Worm (Caenorhabditis elegans) whole organism, mixed stage, embryonic: ENCODE measurements around the gene ZC239.21.
"Not testable (repeated sequence)": the region's sequence is repeated elsewhere in the genome, so short reads cannot be mapped to it uniquely, and the experiment has no call there.

Experiments used
- bed-3 ChIP-seq: fragments of 200-800 bp; sonication (Bioruptor generic); optimal IDR thresholded peaks from 3 replicates; lab custom pipeline; 2018; ENCODE audit warnings: mild to moderate bottlenecking, missing genetic modification characterization, moderate library complexity, missing compliant biosample characterization
- blmp-1 ChIP-seq: fragments of 150-350 bp; optimal IDR thresholded peaks from 2 replicates; lab custom pipeline; 2014; ENCODE audit warnings: missing biosample characterization, missing genetic modification characterization
- ceh-39 ChIP-seq: fragments of 150-350 bp; optimal IDR thresholded peaks from 2 replicates; lab custom pipeline; 2014; ENCODE audit warnings: missing biosample characterization, missing genetic modification characterization
- ceh-43 ChIP-seq: fragments of 200-800 bp; sonication (Bioruptor generic); optimal IDR thresholded peaks from 2 replicates; lab custom pipeline; 2018; ENCODE audit warnings: mild to moderate bottlenecking, missing genetic modification characterization, moderate library complexity, missing compliant biosample characterization
- ceh-83 ChIP-seq: fragments of 200-800 bp; sonication (Bioruptor generic); optimal IDR thresholded peaks from 2 replicates; lab custom pipeline; 2018; ENCODE audit warnings: mild to moderate bottlenecking, missing genetic modification characterization, missing compliant biosample characterization
- ces-1 ChIP-seq: fragments of 150-350 bp; optimal IDR thresholded peaks from 2 replicates; lab custom pipeline; 2014; ENCODE audit warnings: missing biosample characterization, missing genetic modification reagents, missing genetic modification characterization
- cnd-1 ChIP-seq: fragments of 200-800 bp; sonication (Bioruptor generic); optimal IDR thresholded peaks from 2 replicates; lab custom pipeline; 2018; ENCODE audit warnings: mild to moderate bottlenecking, missing genetic modification characterization, missing compliant biosample characterization
- elt-3 ChIP-seq: fragments of 150-350 bp; optimal IDR thresholded peaks from 2 replicates; lab custom pipeline; 2014; ENCODE audit warnings: missing biosample characterization, missing genetic modification characterization
- flh-1 ChIP-seq: fragments of 200-800 bp; sonication (Bioruptor generic); optimal IDR thresholded peaks from 2 replicates; lab custom pipeline; 2018; ENCODE audit warnings: mild to moderate bottlenecking, missing genetic modification characterization, moderate library complexity, missing compliant biosample characterization
- ham-2 ChIP-seq: fragments of 200-800 bp; sonication (Bioruptor generic); optimal IDR thresholded peaks from 2 replicates; lab custom pipeline; 2018; ENCODE audit warnings: mild to moderate bottlenecking, missing genetic modification characterization, missing compliant biosample characterization
- hlh-1 ChIP-seq: fragments of 150-350 bp; optimal IDR thresholded peaks from 2 replicates; lab custom pipeline; 2014; ENCODE audit warnings: missing biosample characterization, missing genetic modification reagents, missing genetic modification characterization
- lin-13 ChIP-seq: fragments of 150-350 bp; optimal IDR thresholded peaks from 2 replicates; lab custom pipeline; 2014; ENCODE audit warnings: missing biosample characterization, missing genetic modification characterization
- lin-32 ChIP-seq: fragments of 200-800 bp; sonication (Bioruptor generic); optimal IDR thresholded peaks from 2 replicates; lab custom pipeline; 2018; ENCODE audit warnings: mild to moderate bottlenecking, missing genetic modification characterization, missing compliant biosample characterization
- lsy-2 ChIP-seq: fragments of 150-350 bp; optimal IDR thresholded peaks from 2 replicates; lab custom pipeline; 2014; ENCODE audit warnings: missing biosample characterization, missing genetic modification characterization
- mab-5 ChIP-seq: fragments of 150-350 bp; optimal IDR thresholded peaks from 2 replicates; lab custom pipeline; 2014; ENCODE audit warnings: missing biosample characterization, missing genetic modification characterization
- mep-1 ChIP-seq: fragments of 150-350 bp; optimal IDR thresholded peaks from 2 replicates; lab custom pipeline; 2017; ENCODE audit warnings: missing biosample characterization, missing genetic modification reagents, missing genetic modification characterization, inconsistent platforms
- nhr-12 ChIP-seq: fragments of 150-350 bp; optimal IDR thresholded peaks from 2 replicates; lab custom pipeline; 2014; ENCODE audit warnings: missing biosample characterization, missing genetic modification characterization
- nhr-2 ChIP-seq: fragments of 150-350 bp; optimal IDR thresholded peaks from 2 replicates; lab custom pipeline; 2014; ENCODE audit warnings: missing biosample characterization, missing genetic modification characterization
- nhr-237 ChIP-seq: fragments of 150-350 bp; optimal IDR thresholded peaks from 2 replicates; lab custom pipeline; 2014; ENCODE audit warnings: missing biosample characterization, missing genetic modification characterization
- nhr-28 ChIP-seq: fragments of 150-350 bp; optimal IDR thresholded peaks from 2 replicates; lab custom pipeline; 2014; ENCODE audit warnings: missing biosample characterization, missing genetic modification characterization
- nhr-76 ChIP-seq: sonication (generic microtip); optimal IDR thresholded peaks from 2 replicates; lab custom pipeline; 2017; ENCODE audit warnings: missing biosample characterization, missing genetic modification characterization
- pha-4 ChIP-seq: fragments of 150-350 bp; optimal IDR thresholded peaks from 2 replicates; lab custom pipeline; 2018; ENCODE audit warnings: missing biosample characterization, missing genetic modification reagents, missing genetic modification characterization
- snpc-4 ChIP-seq: fragments of 150-350 bp; optimal IDR thresholded peaks from 2 replicates; lab custom pipeline; 2014; ENCODE audit warnings: missing biosample characterization, missing genetic modification characterization
- tbx-8 ChIP-seq: fragments of 200-800 bp; sonication (Bioruptor generic); optimal IDR thresholded peaks from 2 replicates; lab custom pipeline; 2018; ENCODE audit warnings: mild to moderate bottlenecking, missing genetic modification characterization, moderate library complexity, missing compliant biosample characterization
- unc-39 ChIP-seq: fragments of 150-350 bp; optimal IDR thresholded peaks from 2 replicates; lab custom pipeline; 2014; ENCODE audit warnings: missing biosample characterization, missing genetic modification characterization
- unc-62 ChIP-seq: fragments of 150-350 bp; optimal IDR thresholded peaks from 2 replicates; lab custom pipeline; 2014; ENCODE audit warnings: missing biosample characterization, missing genetic modification reagents, missing genetic modification characterization
- zip-8 ChIP-seq: fragments of 150-350 bp; optimal IDR thresholded peaks from 2 replicates; lab custom pipeline; 2014; ENCODE audit warnings: missing biosample characterization, missing genetic modification characterization
- ztf-11 ChIP-seq: fragments of 150-350 bp; optimal IDR thresholded peaks from 2 replicates; lab custom pipeline; 2014; ENCODE audit warnings: missing biosample characterization, missing genetic modification characterization

ZC239.21 gene

DNA sequence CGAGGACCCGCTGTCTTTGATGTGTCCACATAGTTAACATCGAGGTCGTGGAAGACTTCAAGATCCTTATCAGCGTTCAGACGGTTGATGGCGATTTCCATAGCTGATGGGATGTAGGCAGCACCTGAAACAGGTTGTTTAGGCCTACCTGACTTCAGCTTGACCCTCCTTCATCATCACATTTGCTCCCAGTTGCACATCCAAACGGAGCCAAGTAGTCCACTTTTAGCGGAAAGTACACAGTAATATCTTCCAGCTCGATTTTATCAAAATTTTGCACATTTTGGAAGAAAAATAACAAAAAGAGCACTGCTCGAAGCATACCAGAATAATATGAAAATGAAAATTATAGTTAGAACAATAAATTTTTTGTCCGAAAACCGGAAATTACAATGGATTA is 9.8 kb upstream of the ZC239.21 start, which contains the start of gene gcy-15:
Gene gcy-15 (minus strand): TSS at position 101 of the 400 bp plus-strand sequence.
- TF ChIP-seq tbx-8 (GFP tag; lab: Kevin White, UChicago) (no peak), unc-62 (GFP tag; lab: Kevin White, UChicago) (no peak)

DNA sequence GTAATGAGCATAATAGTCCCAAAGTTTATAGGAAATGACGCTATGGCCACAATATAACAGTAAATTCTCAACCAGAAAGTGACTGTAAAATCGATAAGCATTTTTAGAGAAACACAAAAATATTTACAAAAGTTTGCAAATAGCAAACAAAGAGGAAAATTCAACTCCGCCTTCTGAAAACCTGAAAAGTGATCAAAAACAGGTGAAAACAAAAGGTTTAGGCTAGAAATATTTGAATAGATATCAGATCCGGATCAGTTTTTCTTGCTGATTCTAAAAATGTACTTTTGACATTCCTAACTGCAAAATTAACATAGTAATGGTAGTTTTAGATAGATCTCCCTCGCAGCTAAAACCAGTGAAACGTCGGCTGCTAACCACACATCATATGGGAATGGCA is 7.7 kb upstream of the ZC239.21 start, which contains the start of gene sri-51:
Gene sri-51 (minus strand): TSS at position 101 of the 400 bp plus-strand sequence.
- TF ChIP-seq blmp-1 (tag; lab: Kevin White, UChicago) (no peak), mab-5 (no peak), ces-1 (GFP tag; lab: Kevin White, UChicago) (no peak), mep-1 (tag; lab: Kevin White, UChicago) (no peak)

DNA sequence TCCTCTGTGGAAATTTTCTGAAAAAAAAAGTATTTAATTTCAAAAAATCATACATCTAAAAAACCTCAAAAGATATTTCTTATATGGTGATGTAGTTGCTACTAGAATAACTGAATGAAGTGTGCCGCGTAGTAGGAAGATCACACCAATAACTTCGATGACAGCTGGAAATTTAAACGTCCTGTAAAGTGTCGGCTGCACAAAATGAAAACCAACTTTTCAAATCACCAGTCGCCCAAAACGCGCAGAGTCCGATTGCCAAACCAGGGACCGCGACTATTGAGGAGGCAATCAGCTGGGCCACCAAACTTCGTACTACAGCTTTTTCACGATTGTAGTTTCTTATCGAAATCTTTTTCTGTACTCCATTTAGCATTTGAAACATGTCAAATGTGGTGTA is 5.5 kb upstream of the ZC239.21 start, which contains the start of gene sri-48:
Gene sri-48 (minus strand): TSS at position 101 of the 400 bp plus-strand sequence.
- not testable (repeated sequence) for TF ChIP-seq ces-1 (GFP tag; lab: Kevin White, UChicago); ztf-11 (tag; lab: Kevin White, UChicago); zip-8

DNA sequence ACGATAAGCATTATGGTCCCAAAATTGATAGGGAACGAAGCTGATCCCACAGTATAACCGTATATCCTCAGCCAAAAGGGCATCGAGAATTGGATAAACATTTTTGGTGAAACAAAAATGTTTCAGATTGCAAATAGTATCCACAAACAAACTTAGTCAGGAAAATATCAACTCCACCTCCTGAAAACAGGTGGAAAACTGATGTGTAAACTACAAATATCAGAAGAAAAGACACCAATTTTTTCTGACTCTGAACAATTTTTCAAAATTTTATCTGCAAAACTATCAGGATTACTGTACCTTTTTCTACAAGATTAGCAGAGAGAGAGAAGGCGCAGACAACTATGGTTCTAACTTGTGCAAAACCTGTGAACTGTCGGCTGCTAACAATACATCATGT is 4.2 kb upstream of the ZC239.21 start, which contains the start of gene sri-53:
Gene sri-53 (minus strand): TSS at position 101 of the 400 bp plus-strand sequence.
- no peak for TF ChIP-seq lin-32 (GFP tag; lab: Kevin White, UChicago)
- no peak for TF ChIP-seq cnd-1 (tag; lab: Kevin White, UChicago)
- TF ChIP-seq elt-3 (tag; lab: Kevin White, UChicago) = no peak
- TF ChIP-seq flh-1 (GFP tag; lab: Kevin White, UChicago) = no peak
- no peak for TF ChIP-seq hlh-1
- TF ChIP-seq ceh-83 (GFP tag; lab: Kevin White, UChicago) = no peak
- no peak for TF ChIP-seq lin-13 (tag; lab: Kevin White, UChicago)
- TF ChIP-seq bed-3 = no peak
- TF ChIP-seq nhr-76 (tag; lab: Kevin White, UChicago) = no peak
- no peak for TF ChIP-seq nhr-28 (tag; lab: Kevin White, UChicago)
- TF ChIP-seq blmp-1 (tag; lab: Kevin White, UChicago) = no peak
- no peak for TF ChIP-seq unc-62 (GFP tag; lab: Kevin White, UChicago)
- TF ChIP-seq ceh-39 (tag; lab: Kevin White, UChicago) = no peak
- no peak for TF ChIP-seq mep-1 (tag; lab: Kevin White, UChicago)
- TF ChIP-seq ztf-11 (tag; lab: Kevin White, UChicago) = no peak
- no peak for TF ChIP-seq mab-5
- TF ChIP-seq nhr-12 = no peak
- TF ChIP-seq snpc-4 = no peak

DNA sequence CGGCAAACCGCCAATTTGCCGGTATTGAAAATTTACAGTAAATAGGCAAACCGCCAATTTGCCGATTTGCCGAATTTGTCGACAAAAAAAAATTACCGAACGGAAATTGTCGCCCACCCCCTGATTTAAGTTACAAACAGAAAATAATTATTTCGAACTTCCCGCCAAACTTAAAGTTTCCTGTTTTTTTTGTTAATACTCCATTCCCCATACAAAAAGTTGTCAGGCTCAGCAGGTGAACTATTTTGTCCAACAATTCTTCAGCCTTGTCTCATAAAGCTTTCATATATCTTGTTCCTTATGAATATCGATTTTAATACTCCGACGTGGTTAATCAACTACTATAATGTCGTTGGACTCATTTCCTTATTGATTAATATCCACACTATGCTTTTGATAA is 3.3 kb upstream of the ZC239.21 start, which contains the start of gene sri-50:
Gene sri-50 (plus strand): TSS at position 301 of the 400 bp plus-strand sequence.
- TF ChIP-seq lin-13 (tag; lab: Kevin White, UChicago) (no peak), ceh-39 (tag; lab: Kevin White, UChicago) (no peak), unc-39 (tag; lab: Kevin White, UChicago) (no peak), unc-62 (GFP tag; lab: Kevin White, UChicago) (no peak), snpc-4 (no peak), nhr-237 (no peak), nhr-28 (tag; lab: Kevin White, UChicago) (no peak), mab-5 (no peak), elt-3 (tag; lab: Kevin White, UChicago) (no peak), mep-1 (tag; lab: Kevin White, UChicago) (no peak), ceh-43 (GFP tag; lab: Kevin White, UChicago) (no peak), cnd-1 (tag; lab: Kevin White, UChicago) (no peak), ham-2 (GFP tag; lab: Kevin White, UChicago) (no peak), nhr-2 (no peak), lsy-2 (no peak)

DNA sequence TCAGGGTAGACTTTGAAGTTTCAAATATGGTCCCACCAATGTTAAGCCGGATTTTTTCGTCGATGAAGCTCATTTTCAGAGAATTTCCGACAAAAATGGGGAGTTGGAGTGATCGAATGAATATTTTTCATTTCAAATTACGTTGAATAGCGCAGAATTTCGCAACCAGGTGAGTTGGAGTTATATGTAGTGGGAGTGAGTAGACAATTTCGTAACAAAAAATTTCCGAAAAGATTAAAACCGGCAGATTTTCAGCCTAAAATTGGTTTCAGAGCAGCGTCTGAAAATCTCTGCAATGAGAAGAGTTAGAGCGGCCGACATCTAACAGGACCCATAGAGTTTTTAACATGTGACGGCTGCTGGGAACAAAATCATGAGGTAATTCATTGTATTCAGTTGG is 1.9 kb downstream of the ZC239.21 start, which contains the start of gene sdz-35:
Gene sdz-35 (minus strand): TSS at position 101 of the 400 bp plus-strand sequence.
- TF ChIP-seq ces-1 (GFP tag; lab: Kevin White, UChicago) (no peak), zip-8 (no peak), tbx-8 (GFP tag; lab: Kevin White, UChicago) (no peak), cnd-1 (tag; lab: Kevin White, UChicago) (no peak), pha-4 (tag; lab: Kevin White, UChicago) (no peak), lin-32 (GFP tag; lab: Kevin White, UChicago) (no peak)
